Fruit fly (Drosophila melanogaster): ENCODE results near the gene CG15059.

dm6 chrX:18225976-18226375, 33.3 kb downstream of the CG15059 start, which contains the start of gene CG33639:
- no peak for TF ChIP-seq psq (optimal IDR thresholded peaks at IDR 0.05)
- TF ChIP-seq h (optimal IDR thresholded peaks at IDR 0.05), result no peak

Data from Kc167 (cell line).